Worm (Caenorhabditis elegans) whole organism, L1 larva: ENCODE results near the gene T27E4.1.
A peak's percentile ranks its signal among the peaks of the same experiment; 100 is the strongest.

Source experiments
- C04F5.9 ChIP-seq: sonication (generic microtip); optimal IDR thresholded peaks from 2 replicates; lab custom pipeline; 2016; ENCODE audit warnings: missing genetic modification characterization, missing compliant biosample characterization
- F16B12.6 ChIP-seq: fragments of 150-350 bp; optimal IDR thresholded peaks from 2 replicates; lab custom pipeline; 2014; ENCODE audit warnings: missing biosample characterization, missing genetic modification characterization
- Y116A8C.19 ChIP-seq: sonication (generic microtip); optimal IDR thresholded peaks from 2 replicates; lab custom pipeline; 2016; ENCODE audit warnings: missing compliant biosample characterization, missing genetic modification characterization, borderline replicate concordance
- aly-2 ChIP-seq: fragments of 150-350 bp; optimal IDR thresholded peaks from 2 replicates; lab custom pipeline; 2014; ENCODE audit warnings: missing biosample characterization, missing genetic modification characterization
- ama-1 ChIP-seq: fragments of 150-350 bp; optimal IDR thresholded peaks from 2 replicates; lab custom pipeline; 2014
- ceh-8 ChIP-seq: fragments of 200-800 bp; sonication (Bioruptor generic); optimal IDR thresholded peaks from 2 replicates; lab custom pipeline; 2018; ENCODE audit warnings: mild to moderate bottlenecking, missing genetic modification characterization, moderate library complexity, missing compliant biosample characterization
- ceh-88 ChIP-seq: fragments of 200-800 bp; sonication (Bioruptor generic); IDR thresholded peaks from 2 replicates; pipeline ENCODE4 v1.3.6; 2022; ENCODE audit warnings: missing genetic modification characterization, missing compliant biosample characterization
- ceh-90 ChIP-seq: sonication (generic microtip); optimal IDR thresholded peaks from 2 replicates; lab custom pipeline; 2016; ENCODE audit warnings: missing genetic modification characterization, missing compliant biosample characterization
- ces-1 ChIP-seq: fragments of 150-350 bp; optimal IDR thresholded peaks from 2 replicates; lab custom pipeline; 2014; ENCODE audit warnings: missing biosample characterization, missing genetic modification reagents, missing genetic modification characterization
- dsc-1 ChIP-seq: sonication (generic microtip); optimal IDR thresholded peaks from 2 replicates; lab custom pipeline; 2016; ENCODE audit warnings: mild to moderate bottlenecking, missing genetic modification characterization, missing compliant biosample characterization
- efl-3 ChIP-seq: fragments of 200-800 bp; sonication (Bioruptor generic); optimal IDR thresholded peaks from 2 replicates; lab custom pipeline; 2018; ENCODE audit warnings: mild to moderate bottlenecking, missing genetic modification characterization, missing compliant biosample characterization
- egl-27 ChIP-seq, 2 experiments: fragments of 150-350 bp in 1 of 2; sonication (generic microtip); optimal IDR thresholded peaks; 3 replicates each; lab custom pipeline; 2017 to 2018; ENCODE audit warnings: missing biosample characterization in 2 of 2, missing genetic modification characterization in 2 of 2, missing genetic modification reagents in 2 of 2
- elt-3 ChIP-seq, 6 experiments: fragments of 150-350 bp in 1 of 6; sonication (generic microtip); optimal IDR thresholded peaks; 2 replicates each; lab custom pipeline; 2017 to 2018; ENCODE audit warnings: missing biosample characterization in 6 of 6, missing genetic modification characterization in 6 of 6, inconsistent platforms in 1 of 6
- ets-5 ChIP-seq: fragments of 200-800 bp; sonication (Bioruptor generic); IDR thresholded peaks from 2 replicates; pipeline ENCODE4 v1.3.6; 2022; ENCODE audit warnings: missing genetic modification characterization, missing compliant biosample characterization
- fkh-4 ChIP-seq: sonication (generic microtip); optimal IDR thresholded peaks from 2 replicates; lab custom pipeline; 2016; ENCODE audit warnings: missing compliant biosample characterization, missing genetic modification characterization, borderline replicate concordance
- grh-1 ChIP-seq: fragments of 200-800 bp; sonication (Bioruptor generic); IDR thresholded peaks from 2 replicates; pipeline ENCODE4 v1.3.6; 2022; ENCODE audit warnings: missing genetic modification reagents, missing genetic modification characterization, missing compliant biosample characterization
- hlh-17 ChIP-seq: fragments of 200-800 bp; sonication (Bioruptor generic); optimal IDR thresholded peaks from 2 replicates; lab custom pipeline; 2018; ENCODE audit warnings: missing genetic modification characterization, mild to moderate bottlenecking, missing compliant biosample characterization, moderate library complexity, borderline replicate concordance
- hpl-2 ChIP-seq: fragments of 150-350 bp; optimal IDR thresholded peaks from 2 replicates; lab custom pipeline; 2014; ENCODE audit warnings: missing biosample characterization, missing genetic modification reagents, missing genetic modification characterization
- isw-1 ChIP-seq: fragments of 200-800 bp; sonication (Bioruptor generic); IDR thresholded peaks from 2 replicates; pipeline ENCODE4 v1.3.6; 2022; ENCODE audit warnings: missing genetic modification characterization, missing compliant biosample characterization
- lin-13 ChIP-seq: fragments of 150-350 bp; optimal IDR thresholded peaks from 2 replicates; lab custom pipeline; 2014; ENCODE audit warnings: missing biosample characterization, missing genetic modification reagents, missing genetic modification characterization
- lin-14 ChIP-seq: fragments of 200-800 bp; sonication (Bioruptor generic); optimal IDR thresholded peaks from 2 replicates; lab custom pipeline; 2018; ENCODE audit warnings: mild to moderate bottlenecking, missing genetic modification characterization, moderate library complexity, missing compliant biosample characterization
- lin-35 ChIP-seq, 2 experiments: fragments of 150-350 bp; optimal IDR thresholded peaks; 2 replicates each; lab custom pipeline; 2014; ENCODE audit warnings: missing biosample characterization in 2 of 2, missing genetic modification characterization in 2 of 2, missing genetic modification reagents in 2 of 2
- lin-39 ChIP-seq: fragments of 150-350 bp; optimal IDR thresholded peaks from 2 replicates; lab custom pipeline; 2014; ENCODE audit warnings: missing biosample characterization, missing genetic modification reagents, missing genetic modification characterization
- lir-3 ChIP-seq: sonication (generic microtip); optimal IDR thresholded peaks from 2 replicates; lab custom pipeline; 2016; ENCODE audit warnings: mild to moderate bottlenecking, missing genetic modification characterization, moderate library complexity, missing compliant biosample characterization; ENCODE audit not compliant: poor library complexity
- mab-9 ChIP-seq: fragments of 200-800 bp; sonication (Bioruptor generic); IDR thresholded peaks from 2 replicates; pipeline ENCODE4 v1.3.6; 2022; ENCODE audit warnings: missing genetic modification reagents, missing genetic modification characterization, missing compliant biosample characterization
- mdl-1 ChIP-seq, 2 experiments: fragments of 150-350 bp; optimal IDR thresholded peaks; 2 replicates each; lab custom pipeline; 2014 to 2017; ENCODE audit warnings: missing biosample characterization in 2 of 2, missing genetic modification characterization in 2 of 2, inconsistent platforms in 1 of 2
- mep-1 ChIP-seq: fragments of 150-350 bp; optimal IDR thresholded peaks from 2 replicates; lab custom pipeline; 2014; ENCODE audit warnings: missing biosample characterization, missing genetic modification characterization
- nhr-11 ChIP-seq: fragments of 150-350 bp; optimal IDR thresholded peaks from 2 replicates; lab custom pipeline; 2014; ENCODE audit warnings: missing biosample characterization, missing genetic modification characterization
- nhr-19 ChIP-seq: fragments of 200-800 bp; sonication (Bioruptor generic); conservative IDR thresholded peaks from 2 replicates; pipeline ENCODE4 v1.3.6; 2022; ENCODE audit warnings: missing genetic modification characterization, missing compliant biosample characterization
- nhr-20 ChIP-seq: sonication (generic microtip); optimal IDR thresholded peaks from 2 replicates; lab custom pipeline; 2016; ENCODE audit warnings: mild to moderate bottlenecking, missing genetic modification characterization, missing compliant biosample characterization
- nhr-237 ChIP-seq: fragments of 150-350 bp; optimal IDR thresholded peaks from 2 replicates; lab custom pipeline; 2014; ENCODE audit warnings: missing biosample characterization, missing genetic modification characterization
- nhr-76 ChIP-seq: sonication (generic microtip); optimal IDR thresholded peaks from 2 replicates; lab custom pipeline; 2017; ENCODE audit warnings: missing biosample characterization, missing genetic modification characterization
- nhr-85 ChIP-seq: sonication (generic microtip); peaks from one replicate; lab custom pipeline; 2016; ENCODE audit warnings: missing genetic modification characterization, inconsistent platforms, missing compliant biosample characterization
- nhr-90 ChIP-seq: sonication (generic microtip); optimal IDR thresholded peaks from 2 replicates; lab custom pipeline; 2016; ENCODE audit warnings: mild to moderate bottlenecking, missing genetic modification characterization, missing compliant biosample characterization; ENCODE audit not compliant: poor library complexity
- pqm-1 ChIP-seq: sonication (generic microtip); optimal IDR thresholded peaks from 3 replicates; lab custom pipeline; 2017; ENCODE audit warnings: missing biosample characterization, missing genetic modification characterization
- rnt-1 ChIP-seq: sonication (generic microtip); optimal IDR thresholded peaks from 2 replicates; lab custom pipeline; 2016; ENCODE audit warnings: mild to moderate bottlenecking, missing genetic modification characterization, moderate library complexity, missing compliant biosample characterization
- skn-1 ChIP-seq: fragments of 150-350 bp; optimal IDR thresholded peaks from 2 replicates; lab custom pipeline; 2014; ENCODE audit warnings: missing biosample characterization, missing genetic modification characterization
- snpc-4 ChIP-seq: fragments of 150-350 bp; optimal IDR thresholded peaks from 2 replicates; lab custom pipeline; 2014; ENCODE audit warnings: missing biosample characterization, missing genetic modification characterization
- sox-4 ChIP-seq: sonication (generic microtip); optimal IDR thresholded peaks from 2 replicates; lab custom pipeline; 2016; ENCODE audit warnings: missing genetic modification characterization, missing compliant biosample characterization
- sptf-1 ChIP-seq: fragments of 150-350 bp; optimal IDR thresholded peaks from 2 replicates; lab custom pipeline; 2014; ENCODE audit warnings: missing biosample characterization, missing genetic modification characterization
- sup-37 ChIP-seq: fragments of 200-800 bp; sonication (Bioruptor generic); optimal IDR thresholded peaks from 2 replicates; lab custom pipeline; 2018; ENCODE audit warnings: mild to moderate bottlenecking, missing genetic modification characterization, missing compliant biosample characterization
- unc-62 ChIP-seq: fragments of 150-350 bp; optimal IDR thresholded peaks from 2 replicates; lab custom pipeline; 2014; ENCODE audit warnings: missing biosample characterization, missing genetic modification reagents, missing genetic modification characterization
- zip-4 ChIP-seq: fragments of 200-800 bp; sonication (Bioruptor generic); optimal IDR thresholded peaks from 2 replicates; lab custom pipeline; 2018; ENCODE audit warnings: mild to moderate bottlenecking, missing genetic modification characterization, moderate library complexity, missing compliant biosample characterization
- ztf-11 ChIP-seq, 2 experiments: sonication (generic microtip); optimal IDR thresholded peaks; 2 replicates each; lab custom pipeline; 2016 to 2017; ENCODE audit warnings: missing genetic modification characterization in 2 of 2, missing biosample characterization in 1 of 2, missing compliant biosample characterization in 1 of 2

Gene T27E4.1

DNA sequence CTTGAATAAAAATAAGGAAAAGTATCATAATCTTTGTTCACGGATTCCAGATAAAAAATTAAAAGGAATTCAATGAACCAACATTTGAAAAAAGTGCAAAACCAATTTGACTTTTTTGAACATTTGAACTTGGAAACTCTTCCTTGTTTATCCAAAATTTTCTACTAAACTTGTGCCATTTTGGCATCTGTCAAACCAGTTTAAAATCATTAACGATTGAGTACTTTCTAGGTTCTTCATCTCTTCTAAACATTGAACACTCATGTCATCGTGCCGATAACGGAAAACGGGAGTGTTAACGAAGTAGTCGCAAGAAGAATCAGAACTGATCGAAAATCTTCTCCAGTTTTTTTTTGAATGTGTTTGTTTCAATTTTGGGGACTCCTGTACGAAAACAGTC is 7.9 kb upstream of the T27E4.1 start (continued):
- TF ChIP-seq mdl-1 (tag; optimal IDR thresholded peaks at IDR 0.05; lab: Kevin White, UChicago) (no peak), nhr-90 (tag; lab: Kevin White, UChicago) (no peak), nhr-20 (peak; percentile 39), skn-1 (tag; lab: Kevin White, UChicago) (no peak), lir-3 (tag; lab: Kevin White, UChicago) (no peak), sup-37 (GFP tag; lab: Kevin White, UChicago) (no peak), elt-3 (tag; optimal IDR thresholded peaks at IDR 0.05; lab: Kevin White, UChicago) (peak in 2 of 6 experiments; percentile 9 to 12), grh-1 (peak; percentile 53), nhr-19 (GFP tag; lab: Robert Waterston, UW) (0 out of 2 replicates have a peak, but pooled peaks have one; percentile 23), isw-1 (GFP tag; lab: Robert Waterston, UW) (no peak), snpc-4 (tag; lab: Kevin White, UChicago) (no peak), fkh-4 (tag; lab: Kevin White, UChicago) (no peak), hlh-17 (GFP tag; lab: Kevin White, UChicago) (no peak), zip-4 (GFP tag; lab: Kevin White, UChicago) (no peak), efl-3 (GFP tag; lab: Kevin White, UChicago) (no peak), F16B12.6 (tag; lab: Kevin White, UChicago) (no peak)

- no peak for TF ChIP-seq ceh-90 (tag; lab: Kevin White, UChicago)
- TF ChIP-seq mep-1 (tag; lab: Kevin White, UChicago), result peak; percentile 26
- peak in 1 of 2 experiments; percentile 13 for TF ChIP-seq lin-35 (GFP tag; optimal IDR thresholded peaks at IDR 0.05; lab: Kevin White, UChicago)
- peak; percentile 82 for TF ChIP-seq nhr-85 (tag; lab: Kevin White, UChicago)
- peak in 2 of 6 experiments; percentile 24 to 28 for TF ChIP-seq elt-3 (tag; optimal IDR thresholded peaks at IDR 0.05; lab: Kevin White, UChicago)
- TF ChIP-seq nhr-20, result no peak
- no peak for TF ChIP-seq rnt-1 (tag; lab: Kevin White, UChicago)
- no peak for TF ChIP-seq sptf-1 (tag; lab: Kevin White, UChicago)
- no peak for TF ChIP-seq lin-39 (tag; lab: Kevin White, UChicago)
- TF ChIP-seq ztf-11 (tag; optimal IDR thresholded peaks at IDR 0.05; lab: Kevin White, UChicago), result no peak
- TF ChIP-seq lin-13 (GFP tag; lab: Kevin White, UChicago), result no peak
These were observed 6.3 kb upstream of the T27E4.1 start for ce11 chrV:9085845-9086244.

- TF ChIP-seq F16B12.6 (tag; lab: Kevin White, UChicago) (no peak), nhr-11 (no peak), C04F5.9 (no peak), ces-1 (GFP tag; lab: Kevin White, UChicago) (no peak), egl-27 (tag; optimal IDR thresholded peaks at IDR 0.05; lab: Kevin White, UChicago) (no peak), unc-62 (GFP tag; lab: Kevin White, UChicago) (no peak), nhr-76 (no peak), lin-14 (no peak), ceh-8 (GFP tag; lab: Kevin White, UChicago) (no peak), aly-2 (no peak), hpl-2 (GFP tag; lab: Kevin White, UChicago) (no peak), pqm-1 (no peak), ama-1 (lab: Kevin White, UChicago) (peak; percentile 76), ceh-88 (no peak), lir-3 (tag; lab: Kevin White, UChicago) (no peak), nhr-237 (tag; lab: Kevin White, UChicago) (no peak), elt-3 (tag; optimal IDR thresholded peaks at IDR 0.05; lab: Kevin White, UChicago) (no peak), dsc-1 (tag; lab: Kevin White, UChicago) (no peak), ets-5 (GFP tag; lab: Robert Waterston, UW) (no peak), mab-9 (GFP tag; lab: Robert Waterston, UW) (0 out of 2 replicates have a peak, but pooled peaks have one; percentile 8), Y116A8C.19 (tag; lab: Kevin White, UChicago) (no peak), sox-4 (no peak), nhr-85 (tag; lab: Kevin White, UChicago) (peak; percentile 20), rnt-1 (tag; lab: Kevin White, UChicago) (no peak)
- TF ChIP-seq, all 84 proteins: peak for 3
These were observed 3.4 kb upstream of the T27E4.1 start for ce11 chrV:9088758-9089157.
